Fruit fly (Drosophila melanogaster) whole organism, wandering third instar larva: Measurements from ENCODE around the gene Marcal1.

Experiments used
- Hr78 ChIP-seq: fragments of >200 bp; optimal IDR thresholded peaks from 2 replicates; lab custom pipeline; 2017; ENCODE audit warnings: missing biosample characterization, missing genetic modification characterization
- jim ChIP-seq: fragments of 175-275, 200-325 bp; sonication (Bioruptor generic); optimal IDR thresholded peaks from 2 replicates; lab custom pipeline; 2016; ENCODE audit warnings: missing biosample characterization, mild to moderate bottlenecking, missing genetic modification characterization
- pan ChIP-seq: fragments of >200 bp; optimal IDR thresholded peaks from 2 replicates; lab custom pipeline; 2017

- TF ChIP-seq Hr78 (GFP tag; lab: Kevin White, UChicago) (no peak), jim (GFP tag; lab: Kevin White, UChicago) (no peak), pan (lab: Kevin White, UChicago) (no peak)
Measured at dm6 chr2L:5006323-5006722, 51.0 kb downstream of the Marcal1 start.
